Worm (Caenorhabditis elegans) whole organism, L4 larva: ENCODE results near the gene zip-3.

ENCODE experiments used
- F26F4.8 ChIP-seq: fragments of 200-800 bp; sonication (Bioruptor generic); conservative IDR thresholded peaks from 2 replicates; pipeline ENCODE4 v1.3.6; 2022; ENCODE audit warnings: missing genetic modification characterization, missing compliant biosample characterization
- Y48G9A.11 ChIP-seq: fragments of 200-800 bp; sonication (Bioruptor generic); IDR thresholded peaks from 2 replicates; pipeline ENCODE4 v1.3.6; 2022; ENCODE audit warnings: missing genetic modification reagents, missing genetic modification characterization, missing compliant biosample characterization
- Y75B8A.6 ChIP-seq: fragments of 200-800 bp; sonication (Bioruptor generic); IDR thresholded peaks from 2 replicates; pipeline ENCODE4 v1.3.6; 2022; ENCODE audit warnings: missing genetic modification reagents, missing genetic modification characterization, missing compliant biosample characterization
- ZK337.2 ChIP-seq: fragments of 200-800 bp; sonication (Bioruptor generic); IDR thresholded peaks from 2 replicates; pipeline ENCODE4 v1.3.6; 2022; ENCODE audit warnings: missing genetic modification reagents, missing genetic modification characterization, missing compliant biosample characterization
- ZK546.5 ChIP-seq, 2 experiments: sonication (generic microtip); optimal IDR thresholded peaks; 2 replicates each; lab custom pipeline; 2017; ENCODE audit warnings: missing biosample characterization in 2 of 2, missing genetic modification characterization in 2 of 2
- aha-1 ChIP-seq: fragments of 150-350 bp; peaks from one replicate; lab custom pipeline; 2014; ENCODE audit warnings: missing biosample characterization, missing genetic modification characterization
- aly-2 ChIP-seq: sonication (generic microtip); optimal IDR thresholded peaks from 2 replicates; lab custom pipeline; 2018; ENCODE audit warnings: missing biosample characterization, missing genetic modification characterization
- ama-1 ChIP-seq: fragments of 150-350 bp; optimal IDR thresholded peaks from 2 replicates; lab custom pipeline; 2014; ENCODE audit warnings: inconsistent platforms, mixed read lengths
- arid-1 ChIP-seq: fragments of 200-800 bp; sonication (Bioruptor generic); conservative IDR thresholded peaks from 2 replicates; pipeline ENCODE4 v1.3.6; 2022; ENCODE audit warnings: missing genetic modification reagents, missing genetic modification characterization, missing compliant biosample characterization
- ceh-82 ChIP-seq: sonication (generic microtip); optimal IDR thresholded peaks from 2 replicates; lab custom pipeline; 2017; ENCODE audit warnings: missing biosample characterization, missing genetic modification characterization
- daf-12 ChIP-seq: fragments of 150-350 bp; optimal IDR thresholded peaks from 2 replicates; lab custom pipeline; 2014; ENCODE audit warnings: missing biosample characterization, missing genetic modification reagents, missing genetic modification characterization
- daf-16 ChIP-seq, 3 experiments: sonication (generic microtip); optimal IDR thresholded peaks; 2 replicates each; lab custom pipeline; 2016 to 2017; ENCODE audit warnings: missing genetic modification characterization in 3 of 3, missing genetic modification reagents in 3 of 3, mild to moderate bottlenecking in 2 of 3, missing compliant biosample characterization in 2 of 3, missing biosample characterization in 1 of 3, moderate library complexity in 1 of 3
- daf-8 ChIP-seq: fragments of 200-800 bp; sonication (Bioruptor generic); IDR thresholded peaks from 2 replicates; pipeline ENCODE4 v1.3.6; 2022; ENCODE audit warnings: missing genetic modification characterization, missing compliant biosample characterization
- dmd-6 ChIP-seq: fragments of 200-800 bp; sonication (Bioruptor generic); IDR thresholded peaks from 2 replicates; pipeline ENCODE4 v1.3.6; 2022; ENCODE audit warnings: missing genetic modification reagents, missing genetic modification characterization, missing compliant biosample characterization
- dmd-9 ChIP-seq: fragments of 200-800 bp; sonication (Bioruptor generic); IDR thresholded peaks from 2 replicates; pipeline ENCODE4 v1.3.6; 2022; ENCODE audit warnings: missing genetic modification reagents, missing genetic modification characterization, missing compliant biosample characterization
- dpl-1 ChIP-seq: fragments of 150-350 bp; optimal IDR thresholded peaks from 2 replicates; lab custom pipeline; 2014; ENCODE audit warnings: missing biosample characterization, missing genetic modification reagents, missing genetic modification characterization
- dve-1 ChIP-seq: sonication (generic microtip); optimal IDR thresholded peaks from 2 replicates; lab custom pipeline; 2017; ENCODE audit warnings: antibody characterized with exemption, mild to moderate bottlenecking, missing genetic modification characterization, missing compliant biosample characterization; ENCODE audit not compliant: insufficient read depth
- fos-1 ChIP-seq: fragments of 150-350 bp; optimal IDR thresholded peaks from 2 replicates; lab custom pipeline; 2014; ENCODE audit warnings: missing biosample characterization, missing genetic modification characterization
- hif-1 ChIP-seq, 2 experiments: sonication (generic microtip); optimal IDR thresholded peaks; 2 replicates each; lab custom pipeline; 2016 to 2017; ENCODE audit warnings: missing compliant biosample characterization in 2 of 2, missing genetic modification characterization in 2 of 2, missing genetic modification reagents in 2 of 2, missing genotype in 2 of 2, mild to moderate bottlenecking in 1 of 2
- hlh-30 ChIP-seq: sonication (generic microtip); optimal IDR thresholded peaks from 2 replicates; lab custom pipeline; 2017; ENCODE audit warnings: antibody characterized with exemption, mild to moderate bottlenecking, missing genetic modification characterization, missing compliant biosample characterization; ENCODE audit not compliant: insufficient read depth
- lin-1 ChIP-seq: fragments of 200-800 bp; sonication (Bioruptor generic); IDR thresholded peaks from 2 replicates; pipeline ENCODE4 v1.3.6; 2022; ENCODE audit warnings: missing genetic modification reagents, missing genetic modification characterization, missing compliant biosample characterization
- lin-15B ChIP-seq: fragments of 150-350 bp; sonication (generic microtip); optimal IDR thresholded peaks from 3 replicates; lab custom pipeline; 2014; ENCODE audit warnings: missing biosample characterization, missing genetic modification characterization
- lsy-2 ChIP-seq, 2 experiments: fragments of 150-350 bp in 1 of 2; sonication (generic microtip) in 1 of 2; optimal IDR thresholded peaks; 2 replicates each; lab custom pipeline; 2014 to 2017; ENCODE audit warnings: missing biosample characterization in 2 of 2, missing genetic modification characterization in 2 of 2
- mxl-2 ChIP-seq: fragments of 200-800 bp; sonication (Bioruptor generic); conservative IDR thresholded peaks from 2 replicates; pipeline ENCODE4 v1.3.6; 2022; ENCODE audit warnings: missing genetic modification reagents, missing genetic modification characterization, missing compliant biosample characterization
- mxl-3 ChIP-seq: fragments of 200-800 bp; sonication (Bioruptor generic); optimal IDR thresholded peaks from 2 replicates; lab custom pipeline; 2018; ENCODE audit warnings: mild to moderate bottlenecking, missing genetic modification characterization, missing compliant biosample characterization
- nhr-102 ChIP-seq: sonication (generic microtip); optimal IDR thresholded peaks from 2 replicates; lab custom pipeline; 2016; ENCODE audit warnings: mild to moderate bottlenecking, missing genetic modification characterization, moderate library complexity, missing compliant biosample characterization
- nhr-111 ChIP-seq: fragments of 200-800 bp; sonication (Bioruptor generic); optimal IDR thresholded peaks from 2 replicates; lab custom pipeline; 2018; ENCODE audit warnings: mild to moderate bottlenecking, missing genetic modification characterization, missing compliant biosample characterization
- nhr-237 ChIP-seq: sonication (generic microtip); optimal IDR thresholded peaks from 2 replicates; lab custom pipeline; 2017; ENCODE audit warnings: missing biosample characterization, missing genetic modification characterization
- nhr-28 ChIP-seq: fragments of 150-350 bp; optimal IDR thresholded peaks from 2 replicates; lab custom pipeline; 2014; ENCODE audit warnings: missing biosample characterization, missing genetic modification characterization
- php-3 ChIP-seq: fragments of 200-800 bp; sonication (Bioruptor generic); IDR thresholded peaks from 2 replicates; pipeline ENCODE4 v1.3.6; 2022; ENCODE audit warnings: missing genetic modification reagents, missing genetic modification characterization, missing compliant biosample characterization
- pqm-1 ChIP-seq: sonication (generic microtip); optimal IDR thresholded peaks from 2 replicates; lab custom pipeline; 2017; ENCODE audit warnings: missing biosample characterization, missing genetic modification characterization
- set-16 ChIP-seq: fragments of 200-800 bp; sonication (Bioruptor generic); IDR thresholded peaks from 2 replicates; pipeline ENCODE4 v1.3.6; 2022; ENCODE audit warnings: missing genetic modification reagents, missing genetic modification characterization, missing compliant biosample characterization
- skn-1 ChIP-seq: fragments of 150-350 bp; optimal IDR thresholded peaks from 2 replicates; lab custom pipeline; 2014; ENCODE audit warnings: missing biosample characterization, missing genetic modification characterization
- snpc-4 ChIP-seq: fragments of 150-350 bp; optimal IDR thresholded peaks from 2 replicates; lab custom pipeline; 2014; ENCODE audit warnings: missing biosample characterization, missing genetic modification characterization
- spr-1 ChIP-seq: sonication (generic microtip); optimal IDR thresholded peaks from 2 replicates; lab custom pipeline; 2016; ENCODE audit warnings: mild to moderate bottlenecking, missing genetic modification characterization, missing compliant biosample characterization
- tag-97 ChIP-seq: fragments of 200-800 bp; sonication (Bioruptor generic); IDR thresholded peaks from 2 replicates; pipeline ENCODE4 v1.3.6; 2022; ENCODE audit warnings: missing genetic modification characterization, missing compliant biosample characterization
- tra-1 ChIP-seq: fragments of 200-800 bp; sonication (Bioruptor generic); IDR thresholded peaks from 2 replicates; pipeline ENCODE4 v1.3.6; 2022; ENCODE audit warnings: missing genetic modification reagents, missing genetic modification characterization, missing compliant biosample characterization
- unc-130 ChIP-seq: sonication (generic microtip); optimal IDR thresholded peaks from 2 replicates; lab custom pipeline; 2016; ENCODE audit warnings: missing genetic modification reagents, missing genetic modification characterization, missing compliant biosample characterization
- unc-62 ChIP-seq, 3 experiments: fragments of 150-350 bp in 1 of 3; sonication (generic microtip); optimal IDR thresholded peaks in 2 of 3; peaks in 1 of 3; 1 replicate in 1 of 3; 2 replicates in 2 of 3; lab custom pipeline; 2014 to 2017; ENCODE audit warnings: missing biosample characterization in 3 of 3, missing genetic modification characterization in 3 of 3, missing genetic modification reagents in 3 of 3, missing genotype in 1 of 3
- vab-7 ChIP-seq: fragments of 200-800 bp; sonication (Bioruptor generic); IDR thresholded peaks from 2 replicates; pipeline ENCODE4 v1.3.6; 2022; ENCODE audit warnings: missing genetic modification reagents, missing genetic modification characterization, missing compliant biosample characterization
- zfp-2 ChIP-seq: sonication (generic microtip); optimal IDR thresholded peaks from 2 replicates; lab custom pipeline; 2016; ENCODE audit warnings: mild to moderate bottlenecking, missing genetic modification characterization, missing compliant biosample characterization
- zfp-3 ChIP-seq: fragments of 200-800 bp; sonication (Bioruptor generic); conservative IDR thresholded peaks from 2 replicates; pipeline ENCODE4 v1.3.6; 2022; ENCODE audit warnings: missing genetic modification reagents, missing genetic modification characterization, missing compliant biosample characterization
- zip-11 ChIP-seq: fragments of 200-800 bp; sonication (Bioruptor generic); IDR thresholded peaks from 2 replicates; pipeline ENCODE4 v1.3.6; 2022; ENCODE audit warnings: missing genetic modification characterization, missing compliant biosample characterization
- ztf-11 ChIP-seq: fragments of 150-350 bp; optimal IDR thresholded peaks from 2 replicates; lab custom pipeline; 2014; ENCODE audit warnings: missing biosample characterization, missing genetic modification characterization
- ztf-7 ChIP-seq: fragments of 150-350 bp; optimal IDR thresholded peaks from 2 replicates; lab custom pipeline; 2014; ENCODE audit warnings: missing biosample characterization, missing genetic modification characterization

The zip-3 gene

DNA sequence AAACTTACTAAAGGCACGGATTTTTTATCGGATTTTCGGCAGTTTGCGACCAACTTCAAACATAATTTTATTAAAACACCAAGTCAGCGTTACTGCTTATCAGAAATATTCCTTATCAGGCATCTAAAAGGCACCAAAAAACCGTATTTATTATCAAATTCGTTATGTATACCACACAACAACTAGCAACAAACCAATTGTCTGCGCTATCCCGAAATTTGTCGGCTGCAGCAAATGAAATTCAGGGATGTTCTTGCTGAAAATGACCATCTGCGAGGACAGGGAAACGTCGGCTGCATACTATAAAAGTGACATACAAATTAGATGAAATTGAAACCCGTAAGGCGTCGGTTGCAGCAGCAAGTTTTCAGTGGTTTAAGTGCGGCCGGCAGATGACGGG, 40.7 kb upstream of the zip-3 start:
- TF ChIP-seq Y48G9A.11 (GFP tag; lab: Robert Waterston, UW): no peak
- no peak for TF ChIP-seq nhr-237
- no peak for TF ChIP-seq hlh-30
- peak; percentile 1 for TF ChIP-seq nhr-28 (tag; lab: Kevin White, UChicago)
- TF ChIP-seq nhr-111 (GFP tag; lab: Kevin White, UChicago): no peak
- TF ChIP-seq snpc-4 (tag; lab: Kevin White, UChicago): no peak
- no peak for TF ChIP-seq tra-1 (GFP tag; lab: Robert Waterston, UW)
- peak in 1 of 2 experiments; percentile 48 for TF ChIP-seq unc-62 (GFP tag; optimal IDR thresholded peaks at IDR 0.05 in 1 of 2; lab: Kevin White, UChicago)
- no peak for TF ChIP-seq unc-62 (tag; optimal IDR thresholded peaks at IDR 0.05; lab: Kevin White, UChicago)
- TF ChIP-seq pqm-1 (tag; lab: Kevin White, UChicago): peak; percentile 52
- peak; percentile 16 for TF ChIP-seq dve-1 (tag; lab: Kevin White, UChicago)
- TF ChIP-seq F26F4.8 (GFP tag; lab: Robert Waterston, UW): no peak
- no peak for TF ChIP-seq lin-15B (tag; lab: Kevin White, UChicago)
- TF ChIP-seq tag-97: no peak
- TF ChIP-seq daf-16 (GFP tag; optimal IDR thresholded peaks at IDR 0.05; lab: Kevin White, UChicago): no peak
- TF ChIP-seq daf-16 (tag; optimal IDR thresholded peaks at IDR 0.05; lab: Kevin White, UChicago): peak; percentile 31
- TF ChIP-seq aly-2 (tag; lab: Kevin White, UChicago): no peak

DNA sequence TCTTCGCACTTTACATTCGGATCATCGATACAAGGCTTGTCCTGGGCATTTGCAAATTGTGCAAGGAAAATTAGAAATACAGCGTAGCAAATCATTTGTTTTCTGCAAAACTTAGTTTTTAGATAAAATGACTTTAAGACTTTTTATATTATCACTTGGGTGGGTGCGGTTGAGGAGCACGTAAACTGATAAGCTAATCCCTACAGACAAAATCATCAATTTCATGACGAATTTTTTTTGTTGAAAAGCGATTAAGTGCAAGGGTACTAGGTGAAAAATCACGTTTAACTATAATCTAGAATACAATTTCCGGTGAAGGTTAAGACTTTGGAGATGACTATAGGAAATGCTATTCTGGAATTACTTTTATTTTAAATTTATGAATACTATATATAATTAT, 40.2 kb upstream of the zip-3 start, which contains the start of gene F01D5.1:
TSS of gene F01D5.1 (minus strand) at position 105 of the 400 bp plus-strand sequence.
- TF ChIP-seq Y48G9A.11 (GFP tag; lab: Robert Waterston, UW) (no peak), lin-1 (0 out of 2 replicates have a peak, but pooled peaks have one; percentile 32), skn-1 (tag; lab: Kevin White, UChicago) (no peak), php-3 (GFP tag; lab: Robert Waterston, UW) (no peak), pqm-1 (tag; lab: Kevin White, UChicago) (peak; percentile 33), unc-130 (GFP tag; lab: Kevin White, UChicago) (no peak), ZK546.5 (tag; optimal IDR thresholded peaks at IDR 0.05; lab: Kevin White, UChicago) (no peak), aha-1 (tag; lab: Kevin White, UChicago) (no peak), zip-11 (GFP tag; lab: Robert Waterston, UW) (no peak), Y75B8A.6 (GFP tag; lab: Robert Waterston, UW) (no peak), dve-1 (tag; lab: Kevin White, UChicago) (no peak), fos-1 (tag; lab: Kevin White, UChicago) (no peak), mxl-3 (GFP tag; lab: Kevin White, UChicago) (no peak), dmd-6 (GFP tag; lab: Robert Waterston, UW) (peak; percentile 49; the same call in 1 of the 2 replicates), zfp-3 (GFP tag; lab: Robert Waterston, UW) (no peak), ama-1 (lab: Kevin White, UChicago) (no peak), dmd-9 (GFP tag; lab: Robert Waterston, UW) (no peak), ztf-7 (tag; lab: Kevin White, UChicago) (no peak)

DNA sequence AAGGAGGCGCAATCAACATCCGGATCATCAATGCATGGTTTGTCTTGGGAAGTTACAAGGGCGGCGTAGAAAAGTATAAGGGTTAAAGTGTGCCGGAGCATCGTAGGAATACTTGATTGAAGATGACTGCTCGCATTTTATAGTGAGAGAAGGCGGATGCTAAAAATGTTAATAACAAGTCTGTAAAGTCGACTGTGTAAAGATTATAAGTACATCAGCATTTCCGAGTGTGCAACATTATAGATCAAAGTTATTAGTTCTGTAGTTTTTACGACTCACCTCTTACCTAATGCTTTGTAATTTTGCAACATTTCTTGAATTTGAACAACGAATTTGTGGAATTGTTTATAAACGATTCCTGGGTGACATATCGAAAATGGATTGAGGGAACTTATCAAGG, 37.7 kb upstream of the zip-3 start, which contains the start of gene Y39G8B.7:
TSS of gene Y39G8B.7 (minus strand) at position 101 of the 400 bp plus-strand sequence.
- TF ChIP-seq hif-1 (tag; optimal IDR thresholded peaks at IDR 0.05; lab: Kevin White, UChicago): no peak
- TF ChIP-seq arid-1 (GFP tag; lab: Robert Waterston, UW): no peak
- TF ChIP-seq, all 104 proteins: peak for 0

DNA sequence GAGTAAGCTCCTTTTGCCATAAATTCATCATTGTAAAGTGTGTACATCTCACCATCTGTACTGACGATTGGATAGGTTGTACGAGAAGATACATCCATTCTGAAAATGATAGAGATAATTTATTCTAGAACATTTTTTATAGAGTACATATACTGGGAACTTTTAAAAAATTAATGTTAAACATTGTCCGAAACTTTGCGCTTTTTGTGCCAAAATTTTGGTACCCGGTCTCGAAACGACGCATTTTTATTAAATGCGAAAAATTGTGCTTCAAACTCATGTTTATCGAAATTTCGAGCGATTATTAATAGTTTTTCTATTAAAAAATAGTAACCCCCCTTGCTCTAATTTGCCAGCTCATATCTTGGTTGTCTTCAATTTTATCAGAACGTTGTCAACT, 34.5 kb upstream of the zip-3 start, which contains the start of gene Y39G8B.5:
TSS of gene Y39G8B.5 (minus strand) at position 101 of the 400 bp plus-strand sequence.
- no peak for TF ChIP-seq ZK337.2 (GFP tag; lab: Robert Waterston, UW)
- no peak for TF ChIP-seq zfp-2 (tag; lab: Kevin White, UChicago)
- TF ChIP-seq ztf-11: no peak
- no peak for TF ChIP-seq dpl-1 (GFP tag; lab: Kevin White, UChicago)
- TF ChIP-seq aha-1 (tag; lab: Kevin White, UChicago): no peak
- no peak for TF ChIP-seq unc-62 (GFP tag; optimal IDR thresholded peaks at IDR 0.05 in 1 of 2; lab: Kevin White, UChicago)
- TF ChIP-seq unc-62 (tag; optimal IDR thresholded peaks at IDR 0.05; lab: Kevin White, UChicago): no peak
- no peak for TF ChIP-seq tra-1 (GFP tag; lab: Robert Waterston, UW)
- no peak for TF ChIP-seq set-16 (GFP tag; lab: Robert Waterston, UW)
- no peak for TF ChIP-seq F26F4.8 (GFP tag; lab: Robert Waterston, UW)
- no peak for TF ChIP-seq spr-1 (tag; lab: Kevin White, UChicago)
- no peak for TF ChIP-seq snpc-4 (tag; lab: Kevin White, UChicago)
- TF ChIP-seq skn-1 (tag; lab: Kevin White, UChicago): no peak
- TF ChIP-seq nhr-102 (tag; lab: Kevin White, UChicago): no peak
- TF ChIP-seq daf-8 (GFP tag; lab: Robert Waterston, UW): no peak
- TF ChIP-seq ceh-82 (tag; lab: Kevin White, UChicago): no peak
- TF ChIP-seq mxl-2 (GFP tag; lab: Robert Waterston, UW): no peak
- TF ChIP-seq vab-7 (GFP tag; lab: Robert Waterston, UW): no peak
- TF ChIP-seq lsy-2 (tag; optimal IDR thresholded peaks at IDR 0.05; lab: Kevin White, UChicago): no peak
- no peak for TF ChIP-seq daf-12 (tag; lab: Kevin White, UChicago)
